Worm (Caenorhabditis elegans): ENCODE measurements around the gene Y73B6BL.31.

DNA sequence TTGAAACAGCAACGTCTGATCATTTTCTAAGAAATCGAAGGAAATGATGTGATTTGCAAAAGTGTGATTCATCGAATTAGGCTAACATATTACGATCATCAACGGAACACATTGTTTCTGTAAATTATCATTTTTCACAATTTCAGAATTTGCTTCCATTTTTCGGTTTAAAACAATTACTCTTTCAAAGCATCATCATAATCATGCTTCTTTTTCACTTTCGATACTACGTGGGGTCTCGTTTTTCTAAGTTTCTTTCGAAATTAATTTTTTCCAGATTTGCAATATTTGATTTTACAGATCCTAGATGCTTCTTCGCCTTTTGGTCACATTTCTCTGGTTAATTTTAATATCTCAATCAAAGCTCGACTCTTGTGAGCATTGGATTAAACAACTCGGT, 38.5 kb downstream of the Y73B6BL.31 start, which contains the start of gene tyr-6:
- no peak for TF ChIP-seq nhr-12 (tag; optimal IDR thresholded peaks at IDR 0.05)
- no peak for TF ChIP-seq unc-62 (GFP tag; optimal IDR thresholded peaks at IDR 0.05)
- TF ChIP-seq nhr-2 (tag; optimal IDR thresholded peaks at IDR 0.05): no peak
- TF ChIP-seq zip-8 (tag; optimal IDR thresholded peaks at IDR 0.05): no peak

Data from whole organism, mixed stage, embryonic.